Fruit fly (Drosophila melanogaster): Measurements from ENCODE around the gene CG8664.

- TF ChIP-seq pan (optimal IDR thresholded peaks at IDR 0.05), result no peak
- TF ChIP-seq CG8478 (optimal IDR thresholded peaks at IDR 0.05), result no peak
- no peak for TF ChIP-seq psq (optimal IDR thresholded peaks at IDR 0.05)
- TF ChIP-seq usp (GFP tag; optimal IDR thresholded peaks at IDR 0.05), result no peak
- TF ChIP-seq Dll (optimal IDR thresholded peaks at IDR 0.05), result no peak
Observed at dm6 chrX:17282626-17283025, at the start of gene CG8664.

All from whole organism.